Fruit fly (Drosophila melanogaster) whole organism, prepupa: Measurements from ENCODE around the gene Msp300.

Experiments used
- Blimp-1 ChIP-seq: fragments of 200-800 bp; sonication (Bioruptor generic); optimal IDR thresholded peaks from 3 replicates; lab custom pipeline; 2017; ENCODE audit warnings: missing biosample characterization, missing genetic modification characterization, mild to moderate bottlenecking, moderate library complexity, missing genetic modification reagents
- CG11762 ChIP-seq: fragments of 200-800 bp; sonication (Bioruptor generic); optimal IDR thresholded peaks from 3 replicates; lab custom pipeline; 2016; ENCODE audit warnings: missing biosample characterization, missing genetic modification characterization; ENCODE audit not compliant: insufficient read depth
- CG11902 ChIP-seq: fragments of 200-800 bp; sonication (Bioruptor generic); optimal IDR thresholded peaks from 3 replicates; lab custom pipeline; 2016; ENCODE audit warnings: missing biosample characterization, missing genetic modification characterization
- CG15336 ChIP-seq: fragments of 200-800 bp; sonication (Bioruptor generic); IDR thresholded peaks from 2 replicates; pipeline ENCODE4 v1.3.6; 2022; ENCODE audit warnings: missing biosample characterization, missing genetic modification characterization
- CG1621 ChIP-seq: fragments of 200-800 bp; sonication (Bioruptor generic); optimal IDR thresholded peaks from 3 replicates; lab custom pipeline; 2018; ENCODE audit warnings: missing biosample characterization, mild to moderate bottlenecking, missing genetic modification characterization
- CG16779 ChIP-seq: fragments of 200-800 bp; sonication (Bioruptor generic); optimal IDR thresholded peaks from 3 replicates; lab custom pipeline; 2017; ENCODE audit warnings: missing biosample characterization, mild to moderate bottlenecking, missing genetic modification characterization
- CG3032 ChIP-seq: fragments of 200-800 bp; optimal IDR thresholded peaks from 2 replicates; lab custom pipeline; 2019; ENCODE audit warnings: missing biosample characterization, mild to moderate bottlenecking, missing genetic modification characterization, moderate library complexity
- CG31627 ChIP-seq: fragments of 200-800 bp; sonication (Bioruptor generic); optimal IDR thresholded peaks from 3 replicates; lab custom pipeline; 2016; ENCODE audit warnings: missing biosample characterization, missing genetic modification characterization
- CG32006 ChIP-seq: fragments of 200-800 bp; sonication (Bioruptor generic); optimal IDR thresholded peaks from 3 replicates; lab custom pipeline; 2017; ENCODE audit warnings: missing biosample characterization, mild to moderate bottlenecking, missing genetic modification characterization
- CG34406 ChIP-seq: fragments of 200-800 bp; sonication (Bioruptor generic); optimal IDR thresholded peaks from 3 replicates; lab custom pipeline; 2016; ENCODE audit warnings: missing biosample characterization, missing genetic modification characterization
- CG6163 ChIP-seq: fragments of 200-800 bp; sonication (Bioruptor generic); IDR thresholded peaks from 3 replicates; pipeline ENCODE4 v1.3.6; 2022; ENCODE audit warnings: missing biosample characterization, missing genetic modification characterization
- CG6808 ChIP-seq: fragments of 200-800 bp; sonication (Bioruptor generic); optimal IDR thresholded peaks from 3 replicates; lab custom pipeline; 2017; ENCODE audit warnings: missing biosample characterization, missing genetic modification characterization, mild to moderate bottlenecking, moderate library complexity, missing genetic modification reagents
- CG6854 ChIP-seq: fragments of 200-800 bp; sonication (Bioruptor generic); optimal IDR thresholded peaks from 2 replicates; lab custom pipeline; 2017; ENCODE audit warnings: missing biosample characterization, mild to moderate bottlenecking, missing genetic modification characterization
- CG7368 ChIP-seq: fragments of 200-800 bp; sonication (Bioruptor generic); optimal IDR thresholded peaks from 3 replicates; lab custom pipeline; 2016; ENCODE audit warnings: missing biosample characterization, missing genetic modification characterization
- CG8119 ChIP-seq: fragments of 200-800 bp; sonication (Bioruptor generic); IDR thresholded peaks from 3 replicates; pipeline ENCODE4 v1.3.6; 2022; ENCODE audit warnings: missing biosample characterization, missing genetic modification characterization
- CG8319 ChIP-seq: fragments of 200-800 bp; sonication (Bioruptor generic); optimal IDR thresholded peaks from 3 replicates; lab custom pipeline; 2016; ENCODE audit warnings: missing biosample characterization, missing genetic modification characterization
- CG9139 ChIP-seq: fragments of 200-800 bp; sonication (Bioruptor generic); optimal IDR thresholded peaks from 3 replicates; lab custom pipeline; 2017; ENCODE audit warnings: missing biosample characterization, mild to moderate bottlenecking, missing genetic modification characterization
- Eip75B ChIP-seq: fragments of 200-800 bp; sonication (Bioruptor generic); optimal IDR thresholded peaks from 3 replicates; lab custom pipeline; 2016; ENCODE audit warnings: missing biosample characterization, missing genetic modification characterization
- Eip78C ChIP-seq: fragments of 200-800 bp; sonication (Bioruptor generic); peaks from one replicate; lab custom pipeline; 2016; ENCODE audit warnings: missing biosample characterization, missing genetic modification characterization
- Ets21C ChIP-seq: fragments of 200-800 bp; sonication (Bioruptor generic); optimal IDR thresholded peaks from 3 replicates; lab custom pipeline; 2016; ENCODE audit warnings: missing biosample characterization, missing genetic modification characterization
- Hr39 ChIP-seq: fragments of 200-800 bp; sonication (Bioruptor generic); optimal IDR thresholded peaks from 2 replicates; lab custom pipeline; 2016; ENCODE audit warnings: missing biosample characterization, missing genetic modification characterization
- Hr4 ChIP-seq: fragments of 200-800 bp; sonication (Bioruptor generic); optimal IDR thresholded peaks from 3 replicates; lab custom pipeline; 2016; ENCODE audit warnings: missing biosample characterization, missing genetic modification characterization
- Lpt ChIP-seq: fragments of 200-800 bp; sonication (Bioruptor generic); optimal IDR thresholded peaks from 3 replicates; lab custom pipeline; 2016; ENCODE audit warnings: missing biosample characterization, missing genetic modification characterization
- Met ChIP-seq: fragments of 200-800 bp; sonication (Bioruptor generic); optimal IDR thresholded peaks from 3 replicates; lab custom pipeline; 2016; ENCODE audit warnings: missing biosample characterization, missing genetic modification characterization
- Sox15 ChIP-seq: fragments of 200-800 bp; sonication (Bioruptor generic); optimal IDR thresholded peaks from 3 replicates; lab custom pipeline; 2016; ENCODE audit warnings: missing biosample characterization, missing genetic modification characterization
- achi ChIP-seq: fragments of 200-800 bp; sonication (Bioruptor generic); optimal IDR thresholded peaks from 3 replicates; lab custom pipeline; 2016; ENCODE audit warnings: missing biosample characterization, missing genetic modification characterization
- acj6 ChIP-seq: fragments of 200-800 bp; sonication (Bioruptor generic); optimal IDR thresholded peaks from 3 replicates; lab custom pipeline; 2016; ENCODE audit warnings: missing biosample characterization, missing genetic modification characterization
- cyc ChIP-seq: fragments of 200-800 bp; sonication (Bioruptor generic); optimal IDR thresholded peaks from 3 replicates; lab custom pipeline; 2016; ENCODE audit warnings: missing biosample characterization, missing genetic modification characterization
- dsx ChIP-seq: fragments of 200-800 bp; optimal IDR thresholded peaks from 3 replicates; lab custom pipeline; 2019; ENCODE audit warnings: missing biosample characterization, mild to moderate bottlenecking, missing genetic modification characterization, moderate library complexity; ENCODE audit not compliant: poor library complexity, severe bottlenecking
- esn ChIP-seq: fragments of 200-800 bp; sonication (Bioruptor generic); optimal IDR thresholded peaks from 2 replicates; lab custom pipeline; 2016; ENCODE audit warnings: missing biosample characterization, mild to moderate bottlenecking, missing genetic modification characterization, moderate library complexity
- fd59A ChIP-seq: fragments of 200-800 bp; sonication (Bioruptor generic); optimal IDR thresholded peaks from 2 replicates; lab custom pipeline; 2017; ENCODE audit warnings: missing biosample characterization, mild to moderate bottlenecking, missing genetic modification characterization, missing genetic modification reagents
- fd85E ChIP-seq: fragments of 200-800 bp; sonication (Bioruptor generic); optimal IDR thresholded peaks from 3 replicates; lab custom pipeline; 2016; ENCODE audit warnings: missing biosample characterization, missing genetic modification characterization
- fkh ChIP-seq: fragments of 200-800 bp; sonication (Bioruptor generic); optimal IDR thresholded peaks from 3 replicates; lab custom pipeline; 2017; ENCODE audit warnings: missing biosample characterization, mild to moderate bottlenecking, missing genetic modification characterization, moderate library complexity
- lz ChIP-seq: fragments of 200-800 bp; sonication (Bioruptor generic); optimal IDR thresholded peaks from 3 replicates; lab custom pipeline; 2016; ENCODE audit warnings: missing biosample characterization, missing genetic modification characterization
- net ChIP-seq: fragments of 200-800 bp; sonication (Bioruptor generic); optimal IDR thresholded peaks from 3 replicates; lab custom pipeline; 2016; ENCODE audit warnings: missing biosample characterization, missing genetic modification characterization
- salr ChIP-seq, 2 experiments: fragments of 200-800 bp; sonication (Bioruptor generic); optimal IDR thresholded peaks; 3 replicates each; lab custom pipeline; 2016 to 2018; ENCODE audit warnings: missing biosample characterization in 2 of 2, missing genetic modification characterization in 2 of 2, mild to moderate bottlenecking in 1 of 2
- spab ChIP-seq: fragments of 200-800 bp; sonication (Bioruptor generic); optimal IDR thresholded peaks from 2 replicates; lab custom pipeline; 2017; ENCODE audit warnings: missing biosample characterization, mild to moderate bottlenecking, missing genetic modification characterization, missing genetic modification reagents
- ss ChIP-seq, 2 experiments: fragments of 200-800 bp; sonication (Bioruptor generic); optimal IDR thresholded peaks; 2 replicates in 1 of 2; 3 replicates in 1 of 2; lab custom pipeline; 2017 to 2018; ENCODE audit warnings: mild to moderate bottlenecking in 2 of 2, missing biosample characterization in 2 of 2, missing genetic modification characterization in 2 of 2, moderate library complexity in 1 of 2
- vri ChIP-seq: fragments of 200-800 bp; sonication (Bioruptor generic); optimal IDR thresholded peaks from 3 replicates; lab custom pipeline; 2016; ENCODE audit warnings: missing biosample characterization, mild to moderate bottlenecking, missing genetic modification characterization

The Msp300 gene

dm6 chr2L:5231437-5231836, 130.8 kb downstream of the Msp300 start (continued):
- peak; percentile 19 for TF ChIP-seq Eip75B (GFP tag; lab: Kevin White, UChicago)
- TF ChIP-seq cyc (GFP tag; lab: Kevin White, UChicago): peak; percentile 50
- no peak for TF ChIP-seq CG8119 (GFP tag; lab: Robert Waterston, UW)
- no peak for TF ChIP-seq ss (GFP tag; optimal IDR thresholded peaks at IDR 0.05; lab: Kevin White, UChicago)
- TF ChIP-seq esn (GFP tag; lab: Kevin White, UChicago): peak; percentile 64
- peak; percentile 3 for TF ChIP-seq CG32006 (GFP tag; lab: Kevin White, UChicago)
- TF ChIP-seq spab (GFP tag; lab: Kevin White, UChicago): no peak
- TF ChIP-seq achi: peak; percentile 25
- TF ChIP-seq CG6808 (GFP tag; lab: Kevin White, UChicago): no peak
- TF ChIP-seq acj6 (GFP tag; lab: Kevin White, UChicago): peak; percentile 42
- peak; percentile 38 for TF ChIP-seq CG34406 (GFP tag; lab: Kevin White, UChicago)
- no peak for TF ChIP-seq CG11902 (GFP tag; lab: Kevin White, UChicago)
- peak; percentile 54 for TF ChIP-seq Met
- no peak for TF ChIP-seq CG9139 (GFP tag; lab: Kevin White, UChicago)

DNA sequence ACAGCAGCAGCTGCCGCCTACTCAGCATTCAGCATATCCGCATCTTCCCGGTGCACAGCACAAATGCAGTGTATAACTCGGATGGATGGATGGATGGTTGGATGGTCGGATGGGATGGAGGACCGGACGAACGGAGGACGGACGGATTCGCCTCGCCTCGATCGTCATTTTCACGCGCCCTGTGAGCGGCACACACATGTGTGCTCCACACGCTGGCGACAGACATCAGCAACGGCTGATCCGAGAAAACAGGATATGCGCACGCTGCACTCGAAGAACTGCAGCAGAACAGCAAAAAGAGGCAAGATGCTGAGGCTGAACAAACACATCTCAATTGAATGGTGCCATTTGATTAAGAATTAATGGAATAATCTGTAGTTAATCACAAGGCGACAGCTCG, 131.5 kb downstream of the Msp300 start:
- TF ChIP-seq ss (GFP tag; optimal IDR thresholded peaks at IDR 0.05; lab: Kevin White, UChicago): no peak
- no peak for TF ChIP-seq CG7368 (GFP tag; lab: Kevin White, UChicago)
- no peak for TF ChIP-seq Sox15 (GFP tag; lab: Kevin White, UChicago)
- 0 out of 3 replicates have a peak, but pooled peaks have one; percentile 29 for TF ChIP-seq CG6163 (GFP tag; lab: Robert Waterston, UW)
- TF ChIP-seq CG1621 (tag; lab: Kevin White, UChicago): peak; percentile 21
- TF ChIP-seq Eip78C (GFP tag; lab: Kevin White, UChicago): peak; percentile 57
- no peak for TF ChIP-seq CG11762 (GFP tag; lab: Kevin White, UChicago)
- peak; percentile 14 for TF ChIP-seq net
- TF ChIP-seq CG31627 (GFP tag; lab: Kevin White, UChicago): no peak
- TF ChIP-seq, all 60 proteins: peak for 4

DNA sequence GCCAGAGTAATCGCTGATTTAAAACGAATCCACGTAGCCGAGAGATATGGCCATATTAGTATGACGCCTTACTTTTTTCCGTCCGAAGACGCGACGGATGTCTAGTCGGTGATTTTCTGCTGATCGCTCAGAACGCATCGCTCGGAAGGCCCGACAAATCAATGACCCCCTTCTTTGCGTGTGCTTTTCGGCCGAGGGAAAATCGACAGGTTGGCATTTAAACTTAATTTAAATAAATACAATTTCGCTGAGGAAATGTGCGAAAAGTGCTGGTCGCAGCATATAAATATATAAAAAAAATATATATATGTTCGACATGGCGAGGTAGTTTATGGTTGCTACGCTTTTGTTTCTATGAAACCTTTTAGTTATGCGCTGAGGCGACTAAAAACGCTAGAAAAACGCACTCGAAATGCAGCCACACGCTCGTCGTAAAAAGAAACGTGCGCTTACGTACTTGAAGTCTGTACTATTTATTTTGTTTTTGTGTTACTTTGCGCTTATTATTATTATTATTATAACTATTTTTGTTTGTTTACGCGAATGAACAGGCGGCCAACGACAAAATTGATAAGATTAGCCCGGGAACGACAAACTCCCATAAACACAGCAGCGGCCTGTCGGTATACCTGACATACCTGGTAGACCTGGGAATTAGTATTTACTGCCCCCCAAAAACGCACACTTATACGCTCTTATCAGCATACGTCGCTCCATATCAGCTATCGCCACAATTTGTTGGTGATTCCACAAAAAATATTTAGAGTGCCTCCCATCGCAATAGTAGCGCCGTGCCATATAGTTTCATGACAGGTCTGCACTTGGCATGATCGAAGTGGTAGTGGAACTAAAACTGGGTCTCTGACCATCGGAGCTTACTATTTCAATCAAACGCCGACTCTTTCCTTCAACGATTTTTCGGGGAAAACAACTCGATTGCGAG, 132.6 kb downstream of the Msp300 start:
- no peak for TF ChIP-seq vri (GFP tag; lab: Kevin White, UChicago)
- TF ChIP-seq fkh: peak; percentile 77

DNA sequence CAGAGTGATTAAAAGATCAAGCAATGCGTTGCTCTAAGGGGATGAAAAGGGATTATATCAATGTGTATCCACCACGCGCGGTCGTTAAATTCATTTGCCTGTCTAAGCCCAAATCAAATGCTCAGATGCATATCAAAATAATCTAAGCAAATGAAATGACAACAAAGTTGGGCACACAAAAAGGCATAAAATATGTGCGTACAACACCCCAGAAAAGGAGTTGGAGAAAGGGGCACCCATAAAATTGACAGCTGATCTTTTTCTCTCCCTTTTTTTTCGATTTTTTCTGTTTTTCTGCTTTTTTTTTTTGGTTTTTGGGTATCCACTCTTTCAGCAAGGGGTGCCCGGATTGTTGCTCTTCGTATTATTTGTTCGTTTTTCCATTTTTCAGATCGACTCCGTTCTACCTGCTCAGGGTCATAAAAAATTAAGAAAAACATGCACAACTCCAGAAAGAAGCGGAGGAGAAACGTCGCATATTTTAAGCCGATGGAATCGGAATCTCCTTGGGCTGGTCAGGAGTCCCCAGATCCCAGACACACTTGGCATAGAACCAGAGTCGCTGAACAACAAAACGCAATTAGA, 134.1 kb downstream of the Msp300 start:
- TF ChIP-seq CG6854 (GFP tag; lab: Kevin White, UChicago) (no peak), lz (GFP tag; lab: Kevin White, UChicago) (no peak), Lpt (GFP tag; lab: Kevin White, UChicago) (no peak), ss (GFP tag; optimal IDR thresholded peaks at IDR 0.05; lab: Kevin White, UChicago) (peak; percentile 29 to 42), Hr4 (no peak), CG3032 (tag; lab: Kevin White, UChicago) (no peak), vri (GFP tag; lab: Kevin White, UChicago) (no peak), fkh (peak; percentile 19), CG6808 (GFP tag; lab: Kevin White, UChicago) (peak; percentile 2)

dm6 chr2L:5236346-5236809, 135.7 kb downstream of the Msp300 start:
- TF ChIP-seq CG15336: no peak
- no peak for TF ChIP-seq lz (GFP tag; lab: Kevin White, UChicago)
- no peak for TF ChIP-seq CG3032 (tag; lab: Kevin White, UChicago)
- peak; percentile 65 for TF ChIP-seq ss (GFP tag; optimal IDR thresholded peaks at IDR 0.05; lab: Kevin White, UChicago)
- peak in 1 of 2 experiments; percentile 3 for TF ChIP-seq salr (GFP tag; optimal IDR thresholded peaks at IDR 0.05; lab: Kevin White, UChicago)
- TF ChIP-seq CG11902 (GFP tag; lab: Kevin White, UChicago): no peak
- TF ChIP-seq Ets21C: no peak
- no peak for TF ChIP-seq Hr39 (GFP tag; lab: Kevin White, UChicago)
- no peak for TF ChIP-seq CG16779 (tag; lab: Kevin White, UChicago)
- TF ChIP-seq Lpt (GFP tag; lab: Kevin White, UChicago): no peak
- no peak for TF ChIP-seq CG8319
- no peak for TF ChIP-seq CG31627 (GFP tag; lab: Kevin White, UChicago)
- peak; percentile 95 for TF ChIP-seq dsx (GFP tag; lab: Kevin White, UChicago)
- TF ChIP-seq Blimp-1 (GFP tag; lab: Kevin White, UChicago): no peak
- no peak for TF ChIP-seq CG34406 (GFP tag; lab: Kevin White, UChicago)
- TF ChIP-seq fd85E: no peak
- peak; percentile 46 for TF ChIP-seq CG9139 (GFP tag; lab: Kevin White, UChicago)
- TF ChIP-seq Eip78C (GFP tag; lab: Kevin White, UChicago): peak; percentile 62
- no peak for TF ChIP-seq fd59A (GFP tag; lab: Kevin White, UChicago)
